Worm (Caenorhabditis elegans): ENCODE data around the gene F18C5.10.

F18C5.10 gene

ce11 chrII:6521316-6521715, 39.9 kb downstream of the F18C5.10 start, which contains the start of gene toe-2:
toe-2 (minus strand) TSS chrII:6521385.
- no peak for TF ChIP-seq nhr-11 (tag; optimal IDR thresholded peaks at IDR 0.05)
- TF ChIP-seq skn-1 (tag; optimal IDR thresholded peaks at IDR 0.05): no peak
- no peak for TF ChIP-seq unc-55 (GFP tag; optimal IDR thresholded peaks at IDR 0.05)
- no peak for TF ChIP-seq unc-39 (tag; optimal IDR thresholded peaks at IDR 0.05)
- no peak for TF ChIP-seq nhr-10 (tag; optimal IDR thresholded peaks at IDR 0.05)
- TF ChIP-seq crh-2 (tag; optimal IDR thresholded peaks at IDR 0.05): no peak
- TF ChIP-seq nhr-23 (tag; optimal IDR thresholded peaks at IDR 0.05): no peak
- no peak for TF ChIP-seq C34F6.9 (tag; optimal IDR thresholded peaks at IDR 0.05)
- no peak for TF ChIP-seq nhr-129 (tag; optimal IDR thresholded peaks at IDR 0.05)
- no peak for TF ChIP-seq ztf-1 (GFP tag; conservative IDR thresholded peaks at IDR 0.05)

- TF ChIP-seq unc-55 (GFP tag; optimal IDR thresholded peaks at IDR 0.05) (no peak), mbf-1 (tag; optimal IDR thresholded peaks at IDR 0.05) (no peak), dmd-4 (tag; optimal IDR thresholded peaks at IDR 0.05) (no peak), nhr-77 (tag; optimal IDR thresholded peaks at IDR 0.05) (no peak), nhr-129 (tag; optimal IDR thresholded peaks at IDR 0.05) (no peak), crh-2 (tag; optimal IDR thresholded peaks at IDR 0.05) (no peak), nhr-11 (tag; optimal IDR thresholded peaks at IDR 0.05) (no peak), fos-1 (tag; optimal IDR thresholded peaks at IDR 0.05) (peak; percentile 42), nhr-23 (tag; optimal IDR thresholded peaks at IDR 0.05) (no peak), egl-27 (tag; optimal IDR thresholded peaks at IDR 0.05) (no peak), sma-9 (GFP tag; optimal IDR thresholded peaks at IDR 0.05) (peak; percentile 17), sma-9 (tag; optimal IDR thresholded peaks at IDR 0.05) (no peak)
These were observed 41.1 kb downstream of the F18C5.10 start for ce11 chrII:6520103-6520502.

ce11 chrII:6519703-6520102, 41.5 kb downstream of the F18C5.10 start:
- TF ChIP-seq nhr-6 (tag; optimal IDR thresholded peaks at IDR 0.05) (no peak), sem-4 (tag; optimal IDR thresholded peaks at IDR 0.05) (no peak), R02D3.7 (tag; optimal IDR thresholded peaks at IDR 0.05) (no peak), F13H6.1 (tag; optimal IDR thresholded peaks at IDR 0.05) (no peak), unc-55 (GFP tag; optimal IDR thresholded peaks at IDR 0.05) (no peak), nhr-11 (tag; optimal IDR thresholded peaks at IDR 0.05) (no peak), Y55F3AM.14 (GFP tag; optimal IDR thresholded peaks at IDR 0.05) (no peak), gmeb-1 (tag; optimal IDR thresholded peaks at IDR 0.05) (no peak), elt-3 (tag; optimal IDR thresholded peaks at IDR 0.05) (no peak), lin-11 (tag; optimal IDR thresholded peaks at IDR 0.05) (no peak), peb-1 (tag; optimal IDR thresholded peaks at IDR 0.05) (no peak), nhr-23 (tag; optimal IDR thresholded peaks at IDR 0.05) (no peak), mbf-1 (tag; optimal IDR thresholded peaks at IDR 0.05) (no peak), aly-2 (tag; optimal IDR thresholded peaks at IDR 0.05) (no peak), dmd-4 (tag; optimal IDR thresholded peaks at IDR 0.05) (no peak), mdl-1 (tag; optimal IDR thresholded peaks at IDR 0.05) (no peak), nhr-237 (tag; optimal IDR thresholded peaks at IDR 0.05) (no peak)

ce11 chrII:6516276-6516675, 45.0 kb downstream of the F18C5.10 start, which contains the start of gene C56E6.7:
C56E6.7 (plus strand) TSS chrII:6516576.
- TF ChIP-seq ceh-16 (tag; optimal IDR thresholded peaks at IDR 0.05) (no peak), egl-27 (tag; optimal IDR thresholded peaks at IDR 0.05) (no peak), nhr-11 (tag; optimal IDR thresholded peaks at IDR 0.05) (no peak), nhr-237 (tag; optimal IDR thresholded peaks at IDR 0.05) (no peak), ZK546.5 (tag; optimal IDR thresholded peaks at IDR 0.05) (no peak), nhr-129 (tag; optimal IDR thresholded peaks at IDR 0.05) (no peak), ama-1 (optimal IDR thresholded peaks at IDR 0.05) (no peak), nhr-12 (tag; optimal IDR thresholded peaks at IDR 0.05) (no peak)

ce11 chrII:6513911-6514310, 47.3 kb downstream of the F18C5.10 start, which contains the start of gene R05G9R.1:
R05G9R.1 (minus strand) TSS chrII:6514011.
- no peak for TF ChIP-seq ZK546.5 (tag; optimal IDR thresholded peaks at IDR 0.05)
- no peak for TF ChIP-seq dmd-4 (tag; optimal IDR thresholded peaks at IDR 0.05)
- TF ChIP-seq nhr-11 (tag; optimal IDR thresholded peaks at IDR 0.05): no peak

ce11 chrII:6513357-6513756, 47.9 kb downstream of the F18C5.10 start:
- TF ChIP-seq ztf-1 (GFP tag; conservative IDR thresholded peaks at IDR 0.05): no peak
- TF ChIP-seq mbf-1 (tag; optimal IDR thresholded peaks at IDR 0.05): no peak
- TF ChIP-seq zag-1 (tag; optimal IDR thresholded peaks at IDR 0.05): no peak
- TF ChIP-seq nhr-25 (tag; optimal IDR thresholded peaks at IDR 0.05): no peak
- no peak for TF ChIP-seq gmeb-1 (tag; optimal IDR thresholded peaks at IDR 0.05)
- TF ChIP-seq nhr-237 (tag; optimal IDR thresholded peaks at IDR 0.05): no peak
- no peak for TF ChIP-seq ZK546.5 (tag; optimal IDR thresholded peaks at IDR 0.05)
- TF ChIP-seq nhr-129 (tag; optimal IDR thresholded peaks at IDR 0.05): no peak
- no peak for TF ChIP-seq nhr-11 (tag; optimal IDR thresholded peaks at IDR 0.05)
- TF ChIP-seq skn-1 (tag; optimal IDR thresholded peaks at IDR 0.05): no peak

Data from whole organism, L2 larva.